Worm (Caenorhabditis elegans) whole organism, midembryonic: Measurements from ENCODE around the gene C14B1.12.

Experiments used
- flt-1 ChIP-seq: fragments of 200-800 bp; sonication (Bioruptor generic); IDR thresholded peaks from 2 replicates; pipeline ENCODE4 v1.3.6; 2022; ENCODE audit warnings: missing genetic modification characterization, missing compliant biosample characterization
- klf-2 ChIP-seq: fragments of 200-800 bp; sonication (Bioruptor generic); conservative IDR thresholded peaks from 2 replicates; pipeline ENCODE4 v1.3.6; 2022; ENCODE audit warnings: missing genetic modification reagents, missing genetic modification characterization, missing compliant biosample characterization
- ztf-29 ChIP-seq: fragments of 200-800 bp; sonication (Bioruptor generic); IDR thresholded peaks from 2 replicates; pipeline ENCODE4 v1.3.6; 2022; ENCODE audit warnings: missing genetic modification reagents, missing genetic modification characterization, missing compliant biosample characterization

- TF ChIP-seq klf-2 (no peak), ztf-29 (GFP tag; lab: Robert Waterston, UW) (no peak), flt-1 (GFP tag; lab: Robert Waterston, UW) (no peak)
Observed at ce11 chrIII:3706586-3706985, 18.2 kb downstream of the C14B1.12 start, which contains the start of gene dph-1.
